Worm (Caenorhabditis elegans) whole organism, L4/young adult: ENCODE data around the gene ZK930.4.

Experiments used
- W03F9.2 ChIP-seq: fragments of 150-350 bp; optimal IDR thresholded peaks from 2 replicates; lab custom pipeline; 2014; ENCODE audit warnings: missing biosample characterization, missing genetic modification characterization
- dao-5 ChIP-seq: sonication (generic microtip); optimal IDR thresholded peaks from 2 replicates; lab custom pipeline; 2016; ENCODE audit warnings: missing genotype, missing genetic modification characterization, moderate library complexity, missing compliant biosample characterization
- him-1 ChIP-seq: sonication (generic microtip); optimal IDR thresholded peaks from 2 replicates; lab custom pipeline; 2016; ENCODE audit warnings: missing genotype, missing genetic modification reagents, missing genetic modification characterization, missing compliant biosample characterization

ZK930.4 gene

ce11 chrII:11906217-11906616 is at the start of gene ZK930.4:
Gene ZK930.4 (plus strand): TSS chrII:11906517.
- TF ChIP-seq dao-5 (tag; lab: Kevin White, UChicago) (no peak), W03F9.2 (no peak), him-1 (tag; lab: Kevin White, UChicago) (no peak)

- TF ChIP-seq W03F9.2 (no peak), him-1 (tag; lab: Kevin White, UChicago) (no peak), dao-5 (tag; lab: Kevin White, UChicago) (no peak)
These were observed 46.5 kb upstream of the ZK930.4 start for ce11 chrII:11859833-11860232.

DNA sequence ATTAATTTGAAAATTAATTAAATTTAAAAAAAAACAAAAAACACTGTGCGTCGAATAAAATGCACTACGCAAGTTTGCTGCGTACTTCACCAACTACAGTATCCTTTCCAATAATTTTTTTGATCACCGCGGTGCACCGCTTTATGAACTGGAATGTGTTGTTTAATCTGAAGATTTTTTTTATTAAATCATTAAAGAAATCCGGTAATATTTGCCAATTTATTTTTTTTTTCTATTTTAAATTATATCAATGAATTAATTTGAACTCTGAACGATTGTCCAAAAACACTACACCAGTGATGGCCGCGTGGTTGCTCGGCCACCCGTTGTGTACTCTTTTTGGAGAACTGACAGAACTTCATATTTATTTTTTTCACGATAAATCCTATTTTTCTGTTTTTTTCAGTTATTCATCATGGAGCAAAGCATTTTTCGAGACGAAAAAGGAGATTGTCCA is 45.7 kb upstream of the ZK930.4 start, which contains the start of gene K12D12.5:
TSS of gene K12D12.5 (plus strand) at position 407 of the 457 bp plus-strand sequence.
- TF ChIP-seq W03F9.2 (peak; percentile 25), him-1 (tag; lab: Kevin White, UChicago) (no peak)

DNA sequence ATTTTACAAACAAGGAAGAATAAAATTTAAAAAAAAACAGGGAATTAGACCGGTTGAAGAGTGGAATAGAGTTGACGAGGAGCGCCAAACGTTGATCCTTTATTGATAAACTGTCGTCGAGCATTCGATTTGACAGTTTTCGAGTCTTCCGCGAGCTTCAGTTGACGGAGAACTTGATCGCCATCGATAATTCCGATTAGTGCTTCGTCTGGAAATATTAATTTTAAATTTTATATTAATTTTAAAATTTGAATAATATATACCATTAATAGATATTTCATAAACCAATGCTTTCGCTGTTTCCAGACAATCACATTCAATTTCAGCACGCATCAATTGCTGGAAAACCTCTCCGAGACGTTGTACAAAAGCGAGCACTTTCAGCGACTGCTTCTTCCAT is 40.7 kb upstream of the ZK930.4 start, which contains the start of gene K12D12.4:
TSS of gene K12D12.4 (minus strand) at position 101 of the 400 bp plus-strand sequence.
- TF ChIP-seq him-1 (tag; lab: Kevin White, UChicago): no peak
- no peak for TF ChIP-seq dao-5 (tag; lab: Kevin White, UChicago)
- no peak for TF ChIP-seq W03F9.2

DNA sequence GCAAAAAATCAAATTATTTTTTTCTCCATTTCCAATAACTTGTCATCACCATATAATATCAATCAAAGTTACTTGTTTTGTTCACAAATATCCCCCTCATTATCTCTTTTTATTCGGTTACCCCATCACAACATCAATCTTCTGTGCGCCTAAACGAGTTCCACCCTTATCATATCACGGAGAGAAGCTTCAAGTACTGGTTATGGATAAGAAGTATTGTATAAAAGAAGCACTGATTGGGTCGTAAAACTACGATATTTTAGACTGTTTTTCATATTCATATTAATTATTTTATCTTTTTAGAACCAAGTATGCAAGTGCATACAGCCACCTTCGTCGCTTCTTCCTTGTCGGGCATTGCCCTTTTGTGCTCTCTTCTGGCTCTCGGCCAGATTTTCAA is 38.1 kb upstream of the ZK930.4 start, which contains the start of gene col-84:
TSS of gene col-84 (plus strand) at position 301 of the 400 bp plus-strand sequence.
- no peak for TF ChIP-seq dao-5 (tag; lab: Kevin White, UChicago)

DNA sequence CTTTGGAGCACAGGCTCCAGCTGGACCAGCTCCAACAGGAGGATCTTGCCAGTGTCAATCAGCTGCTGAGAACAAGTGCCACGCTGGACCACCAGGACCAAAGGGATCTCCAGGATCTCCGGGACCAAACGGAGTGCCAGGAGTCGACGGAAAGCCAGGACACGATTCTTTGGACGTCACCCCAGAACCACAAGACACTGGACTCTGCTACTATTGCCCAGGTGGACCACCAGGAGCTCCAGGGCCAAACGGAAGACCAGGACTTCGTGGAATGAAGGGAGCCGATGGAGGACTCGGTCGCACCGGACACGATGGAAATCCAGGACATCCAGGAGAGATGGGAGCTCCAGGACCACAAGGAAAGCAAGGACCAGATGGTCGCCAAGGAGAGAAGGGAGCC is 37.4 kb upstream of the ZK930.4 start:
- no peak for TF ChIP-seq him-1 (tag; lab: Kevin White, UChicago)
- TF ChIP-seq dao-5 (tag; lab: Kevin White, UChicago): no peak
- no peak for TF ChIP-seq W03F9.2

DNA sequence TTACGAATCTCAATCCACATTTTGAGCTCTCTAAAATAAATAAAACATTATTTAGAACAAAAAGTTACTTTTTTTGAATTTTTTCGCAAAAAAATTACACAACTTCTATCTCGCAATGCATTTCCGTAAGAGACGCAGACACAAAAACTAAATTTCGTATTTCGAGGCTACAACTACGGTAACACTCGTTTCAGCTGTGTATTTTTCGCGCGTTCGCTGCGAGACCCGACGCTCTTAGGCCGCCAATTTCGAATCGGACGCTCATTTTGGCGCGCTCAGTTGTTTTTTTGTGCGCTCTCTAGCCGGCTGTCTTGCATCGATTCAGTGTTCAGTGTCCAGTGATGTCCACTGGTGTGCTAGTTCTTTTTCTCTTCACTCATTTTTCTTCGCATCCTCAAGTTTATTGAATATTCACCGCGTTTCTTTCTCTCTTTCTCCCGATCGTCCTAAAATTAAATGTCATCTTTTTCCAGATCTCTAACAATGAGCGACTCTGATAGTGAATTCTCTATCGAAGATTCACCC is 31.6 kb upstream of the ZK930.4 start, which contains the start of the genes npp-3 and top-2:
TSS of gene npp-3 (minus strand) at position 115 of the 525 bp plus-strand sequence.
TSS of gene top-2 (plus strand) at position 475 of the 525 bp plus-strand sequence.
- TF ChIP-seq dao-5 (tag; lab: Kevin White, UChicago): no peak
- TF ChIP-seq W03F9.2: peak; percentile 88
- TF ChIP-seq him-1 (tag; lab: Kevin White, UChicago): peak; percentile 74

DNA sequence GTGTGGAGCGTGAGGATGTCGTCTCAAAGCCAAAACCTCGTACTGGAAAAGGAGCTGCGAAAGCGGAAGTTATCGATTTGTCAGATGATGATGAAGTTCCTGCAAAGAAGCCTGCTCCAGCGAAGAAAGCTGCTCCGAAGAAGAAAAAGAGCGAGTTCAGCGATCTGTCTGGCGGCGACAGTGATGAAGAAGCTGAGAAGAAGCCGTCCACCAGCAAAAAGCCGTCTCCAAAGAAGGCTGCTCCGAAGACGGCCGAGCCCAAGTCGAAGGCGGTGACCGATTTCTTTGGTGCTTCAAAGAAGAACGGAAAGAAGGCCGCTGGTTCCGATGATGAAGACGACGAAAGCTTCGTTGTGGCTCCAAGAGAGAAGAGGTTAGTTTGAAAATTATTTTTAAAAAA is 26.5 kb upstream of the ZK930.4 start:
- TF ChIP-seq dao-5 (tag; lab: Kevin White, UChicago) (no peak), W03F9.2 (no peak), him-1 (tag; lab: Kevin White, UChicago) (no peak)

ce11 chrII:11880456-11881353 is 25.6 kb upstream of the ZK930.4 start:
- TF ChIP-seq dao-5 (tag; lab: Kevin White, UChicago): no peak
- no peak for TF ChIP-seq him-1 (tag; lab: Kevin White, UChicago)
- TF ChIP-seq W03F9.2: no peak

ce11 chrII:11883648-11884047 is 22.7 kb upstream of the ZK930.4 start, which contains the start of gene ZK930.6:
Gene ZK930.6 (plus strand): TSS chrII:11883948.
- no peak for TF ChIP-seq him-1 (tag; lab: Kevin White, UChicago)
- TF ChIP-seq W03F9.2: no peak
- TF ChIP-seq dao-5 (tag; lab: Kevin White, UChicago): no peak

DNA sequence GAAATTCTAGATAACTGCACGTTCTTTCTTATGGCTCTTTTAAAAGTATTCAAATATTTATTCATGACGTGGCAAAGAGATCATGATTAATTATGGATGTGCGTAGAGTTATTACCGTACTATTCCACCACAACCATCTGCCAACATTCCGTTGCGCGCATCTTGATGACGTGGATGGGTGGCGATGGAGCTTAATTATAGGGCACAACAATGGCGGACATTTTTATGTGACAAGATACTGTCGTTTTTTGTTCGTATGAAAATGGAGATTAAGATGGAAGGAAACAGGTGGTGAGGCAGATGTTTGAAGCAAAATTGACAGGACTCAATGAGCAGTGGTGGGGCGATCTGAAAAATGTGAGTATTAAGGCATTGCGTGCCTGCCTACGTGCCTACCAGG is 18.6 kb upstream of the ZK930.4 start:
- TF ChIP-seq him-1 (tag; lab: Kevin White, UChicago): no peak
- TF ChIP-seq W03F9.2: no peak
- no peak for TF ChIP-seq dao-5 (tag; lab: Kevin White, UChicago)

- TF ChIP-seq him-1 (tag; lab: Kevin White, UChicago): no peak
- TF ChIP-seq dao-5 (tag; lab: Kevin White, UChicago): no peak
- TF ChIP-seq W03F9.2: no peak
These were observed 18.2 kb upstream of the ZK930.4 start for ce11 chrII:11888150-11888549.

DNA sequence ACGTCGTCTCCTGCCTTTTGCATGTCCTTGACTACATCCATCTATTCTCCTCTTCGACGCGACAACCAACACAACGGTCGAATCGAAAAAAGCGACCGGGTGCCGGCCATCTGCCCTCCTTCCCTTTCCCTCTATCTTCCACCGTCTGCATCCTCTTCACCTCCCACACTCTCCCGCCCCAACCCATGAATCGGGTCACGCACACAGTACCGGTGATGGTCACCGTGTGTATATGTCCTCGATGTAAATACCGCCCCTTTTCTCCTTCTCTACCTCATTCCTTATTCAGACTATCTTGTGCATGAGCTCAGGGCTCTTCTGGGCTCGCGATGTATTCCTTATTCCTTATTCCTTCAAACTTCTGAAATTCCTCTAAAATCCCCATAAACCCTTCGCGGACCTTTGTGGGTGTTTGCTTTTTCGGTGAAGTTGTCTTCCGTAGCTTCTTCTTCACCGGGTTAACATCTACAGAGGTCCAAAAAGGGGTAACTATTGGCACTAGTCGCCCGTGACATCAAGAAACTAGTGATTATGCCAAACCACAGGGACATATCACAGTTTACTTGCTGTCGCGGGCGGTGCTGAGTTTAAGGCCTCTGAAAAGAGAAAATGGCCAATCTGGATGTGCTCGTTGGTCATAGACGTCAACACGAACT is 16.8 kb upstream of the ZK930.4 start:
- TF ChIP-seq him-1 (tag; lab: Kevin White, UChicago) (no peak), dao-5 (tag; lab: Kevin White, UChicago) (no peak), W03F9.2 (no peak)
